Worm (Caenorhabditis elegans) whole organism, late embryonic: ENCODE data around the gene ugt-14.

ENCODE experiments used
- C38D4.7 ChIP-seq: fragments of 200-800 bp; sonication (Bioruptor generic); optimal IDR thresholded peaks from 2 replicates; lab custom pipeline; 2018; ENCODE audit warnings: mild to moderate bottlenecking, missing genetic modification characterization, moderate library complexity, missing compliant biosample characterization
- K02D7.2 ChIP-seq: sonication (generic microtip); optimal IDR thresholded peaks from 2 replicates; lab custom pipeline; 2017; ENCODE audit warnings: mild to moderate bottlenecking, missing genetic modification characterization, missing compliant biosample characterization
- K09A11.1 ChIP-seq: sonication (generic microtip); optimal IDR thresholded peaks from 2 replicates; lab custom pipeline; 2017; ENCODE audit warnings: antibody characterized with exemption, mild to moderate bottlenecking, missing genetic modification characterization, missing compliant biosample characterization; ENCODE audit not compliant: insufficient read depth
- ahr-1 ChIP-seq: sonication (generic microtip); optimal IDR thresholded peaks from 2 replicates; lab custom pipeline; 2016; ENCODE audit warnings: missing genetic modification characterization, missing compliant biosample characterization
- ama-1 ChIP-seq: fragments of 150-350 bp; optimal IDR thresholded peaks from 2 replicates; lab custom pipeline; 2014
- ceh-19 ChIP-seq: fragments of 200-800 bp; sonication (Bioruptor generic); optimal IDR thresholded peaks from 2 replicates; lab custom pipeline; 2018; ENCODE audit warnings: mild to moderate bottlenecking, missing genetic modification characterization, missing compliant biosample characterization
- ceh-22 ChIP-seq: sonication (generic microtip); optimal IDR thresholded peaks from 2 replicates; lab custom pipeline; 2017; ENCODE audit warnings: missing biosample characterization, missing genetic modification characterization
- ceh-24 ChIP-seq: sonication (generic microtip); optimal IDR thresholded peaks from 2 replicates; lab custom pipeline; 2016; ENCODE audit warnings: mild to moderate bottlenecking, missing genetic modification characterization, missing compliant biosample characterization
- ceh-48 ChIP-seq: sonication (generic microtip); optimal IDR thresholded peaks from 2 replicates; lab custom pipeline; 2016; ENCODE audit warnings: missing genetic modification characterization, inconsistent platforms, missing compliant biosample characterization
- ceh-6 ChIP-seq: fragments of 200-800 bp; sonication (Bioruptor generic); optimal IDR thresholded peaks from 2 replicates; lab custom pipeline; 2018; ENCODE audit warnings: mild to moderate bottlenecking, missing genetic modification characterization, missing compliant biosample characterization
- che-1 ChIP-seq: sonication (generic microtip); optimal IDR thresholded peaks from 2 replicates; lab custom pipeline; 2016; ENCODE audit warnings: mild to moderate bottlenecking, missing genetic modification characterization, missing compliant biosample characterization
- dmd-4 ChIP-seq: sonication (generic microtip); optimal IDR thresholded peaks from 2 replicates; lab custom pipeline; 2016; ENCODE audit warnings: borderline replicate concordance, missing genetic modification characterization, missing compliant biosample characterization
- elt-2 ChIP-seq: sonication (generic microtip); optimal IDR thresholded peaks from 2 replicates; lab custom pipeline; 2016; ENCODE audit warnings: missing genetic modification reagents, missing genetic modification characterization, missing compliant biosample characterization
- elt-4 ChIP-seq: sonication (generic microtip); optimal IDR thresholded peaks from 2 replicates; lab custom pipeline; 2016; ENCODE audit warnings: missing genetic modification characterization, missing compliant biosample characterization
- fkh-10 ChIP-seq: fragments of 150-350 bp; optimal IDR thresholded peaks from 2 replicates; lab custom pipeline; 2014; ENCODE audit warnings: missing biosample characterization, missing genetic modification reagents, missing genetic modification characterization
- gmeb-2 ChIP-seq: sonication (generic microtip); optimal IDR thresholded peaks from 2 replicates; lab custom pipeline; 2016; ENCODE audit warnings: missing genetic modification characterization, inconsistent platforms, missing compliant biosample characterization
- hlh-13 ChIP-seq: fragments of 200-800 bp; sonication (Bioruptor generic); optimal IDR thresholded peaks from 2 replicates; lab custom pipeline; 2018; ENCODE audit warnings: mild to moderate bottlenecking, missing genetic modification characterization, missing compliant biosample characterization
- hlh-15 ChIP-seq: sonication (generic microtip); optimal IDR thresholded peaks from 2 replicates; lab custom pipeline; 2016; ENCODE audit warnings: missing genetic modification characterization, missing compliant biosample characterization
- hlh-6 ChIP-seq: sonication (generic microtip); optimal IDR thresholded peaks from 2 replicates; lab custom pipeline; 2016; ENCODE audit warnings: missing genotype, missing genetic modification characterization, missing compliant biosample characterization
- lin-11 ChIP-seq: fragments of 200-800 bp; sonication (Bioruptor generic); optimal IDR thresholded peaks from 2 replicates; lab custom pipeline; 2018; ENCODE audit warnings: mild to moderate bottlenecking, missing genetic modification characterization, missing compliant biosample characterization
- nfya-1 ChIP-seq: sonication (generic microtip); optimal IDR thresholded peaks from 2 replicates; lab custom pipeline; 2017; ENCODE audit warnings: missing genetic modification characterization, mild to moderate bottlenecking, missing compliant biosample characterization, antibody characterized with exemption, moderate library complexity
- odd-2 ChIP-seq: sonication (generic microtip); optimal IDR thresholded peaks from 2 replicates; lab custom pipeline; 2017; ENCODE audit warnings: antibody characterized with exemption, mild to moderate bottlenecking, missing genetic modification characterization, missing compliant biosample characterization
- pha-2 ChIP-seq: sonication (generic microtip); optimal IDR thresholded peaks from 2 replicates; lab custom pipeline; 2017; ENCODE audit warnings: mild to moderate bottlenecking, missing genetic modification characterization, missing compliant biosample characterization
- pha-4 ChIP-seq: fragments of 150-350 bp; optimal IDR thresholded peaks from 2 replicates; lab custom pipeline; 2018; ENCODE audit warnings: missing biosample characterization, missing genetic modification reagents, missing genetic modification characterization
- pros-1 ChIP-seq: fragments of 150-350 bp; optimal IDR thresholded peaks from 2 replicates; lab custom pipeline; 2014; ENCODE audit warnings: missing biosample characterization, missing genetic modification reagents, missing genetic modification characterization
- rnt-1 ChIP-seq: sonication (generic microtip); optimal IDR thresholded peaks from 2 replicates; lab custom pipeline; 2016; ENCODE audit warnings: missing genetic modification characterization, missing compliant biosample characterization
- sdc-2 ChIP-seq: sonication (generic microtip); optimal IDR thresholded peaks from 2 replicates; lab custom pipeline; 2016; ENCODE audit warnings: missing genotype, missing genetic modification characterization, missing compliant biosample characterization
- sox-2 ChIP-seq: fragments of 200-800 bp; sonication (Bioruptor generic); IDR thresholded peaks from 2 replicates; pipeline ENCODE4 v1.3.6; 2022; ENCODE audit warnings: missing genetic modification reagents, missing genetic modification characterization, missing compliant biosample characterization
- syd-9 ChIP-seq: sonication (generic microtip); optimal IDR thresholded peaks from 2 replicates; lab custom pipeline; 2016; ENCODE audit warnings: mild to moderate bottlenecking, missing genetic modification characterization, moderate library complexity, missing compliant biosample characterization
- tbx-7 ChIP-seq: sonication (generic microtip); optimal IDR thresholded peaks from 2 replicates; lab custom pipeline; 2016; ENCODE audit warnings: missing genotype, missing genetic modification characterization, missing compliant biosample characterization
- ttx-3 ChIP-seq: sonication (generic microtip); optimal IDR thresholded peaks from 2 replicates; lab custom pipeline; 2016; ENCODE audit warnings: missing genetic modification reagents, missing genetic modification characterization, missing compliant biosample characterization
- unc-3 ChIP-seq, 2 experiments: fragments of 200-800 bp in 1 of 2; sonication (Bioruptor generic) in 1 of 2; sonication (generic microtip) in 1 of 2; conservative IDR thresholded peaks in 1 of 2; optimal IDR thresholded peaks in 1 of 2; 2 replicates each; pipeline versions ENCODE4 v1.3.6 to Lab custom; 2016 to 2022; ENCODE audit warnings: missing compliant biosample characterization in 2 of 2, missing genetic modification characterization in 2 of 2, missing genetic modification reagents in 1 of 2
- unc-55 ChIP-seq: sonication (generic microtip); optimal IDR thresholded peaks from 2 replicates; lab custom pipeline; 2017; ENCODE audit warnings: missing biosample characterization, missing genetic modification reagents, missing genetic modification characterization
- unc-86 ChIP-seq: sonication (generic microtip); optimal IDR thresholded peaks from 2 replicates; lab custom pipeline; 2016; ENCODE audit warnings: missing genetic modification characterization, missing compliant biosample characterization

ugt-14 gene

DNA sequence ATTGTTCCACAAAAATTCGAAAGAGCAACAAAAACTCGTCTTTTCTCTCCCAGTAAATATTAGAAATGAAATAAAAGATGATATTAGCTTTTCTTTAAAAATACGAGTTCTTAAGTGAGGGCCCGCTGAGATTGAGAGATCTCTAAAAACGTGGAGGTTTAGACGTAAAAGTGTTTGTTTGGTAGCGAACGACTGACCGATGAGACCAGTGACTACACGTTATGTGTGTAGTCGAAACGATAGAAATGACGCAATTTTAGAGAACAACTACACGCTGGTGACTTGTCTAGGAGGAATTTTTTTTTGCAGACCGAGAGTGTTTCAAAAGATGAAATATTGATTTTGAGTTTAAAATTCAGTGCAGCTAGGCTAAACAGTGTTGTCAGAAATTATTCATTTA, 43.3 kb upstream of the ugt-14 start, which contains the start of gene C37H5.13:
C37H5.13 (minus strand) TSS at position 229 of the 400 bp plus-strand sequence.
- no peak for TF ChIP-seq dmd-4
- TF ChIP-seq unc-55 (GFP tag; lab: Kevin White, UChicago) = peak; percentile 16

DNA sequence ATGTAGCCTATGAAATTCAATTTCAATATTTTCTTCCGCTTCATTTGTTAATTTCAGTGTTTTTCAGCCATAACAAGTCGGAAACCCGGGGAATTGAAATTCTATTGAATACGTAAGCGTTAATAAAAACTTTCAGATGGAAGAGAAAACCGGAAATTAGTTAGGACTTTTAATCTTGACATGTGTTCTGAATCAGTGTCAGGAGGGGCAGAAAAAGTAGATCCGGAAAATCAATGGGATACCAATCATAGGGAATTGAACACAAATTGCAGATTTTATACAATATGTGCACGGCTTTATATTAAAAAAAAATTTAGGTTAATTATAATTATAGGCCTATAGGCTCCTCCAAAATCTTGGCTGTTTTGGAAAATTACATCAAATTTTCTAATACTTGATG, 41.7 kb upstream of the ugt-14 start:
- TF ChIP-seq syd-9 (tag; lab: Kevin White, UChicago) = no peak
- TF ChIP-seq unc-3 (GFP tag; conservative IDR thresholded peaks at IDR 0.05; lab: Robert Waterston, UW) = no peak
- no peak for TF ChIP-seq unc-3 (tag; optimal IDR thresholded peaks at IDR 0.05; lab: Kevin White, UChicago)
- TF ChIP-seq odd-2 (tag; lab: Kevin White, UChicago) = no peak
- no peak for TF ChIP-seq ahr-1
- no peak for TF ChIP-seq tbx-7 (tag; lab: Kevin White, UChicago)
- TF ChIP-seq elt-2 = no peak
- no peak for TF ChIP-seq sox-2 (GFP tag; lab: Robert Waterston, UW)
- no peak for TF ChIP-seq ttx-3
- TF ChIP-seq lin-11 (tag; lab: Kevin White, UChicago) = no peak
- no peak for TF ChIP-seq elt-4
- TF ChIP-seq unc-86 = no peak
- TF ChIP-seq ceh-22 = no peak
- TF ChIP-seq hlh-6 = no peak
- no peak for TF ChIP-seq ceh-48 (tag; lab: Kevin White, UChicago)
- TF ChIP-seq rnt-1 (tag; lab: Kevin White, UChicago) = no peak
- TF ChIP-seq, all 69 proteins: peak for 0

DNA sequence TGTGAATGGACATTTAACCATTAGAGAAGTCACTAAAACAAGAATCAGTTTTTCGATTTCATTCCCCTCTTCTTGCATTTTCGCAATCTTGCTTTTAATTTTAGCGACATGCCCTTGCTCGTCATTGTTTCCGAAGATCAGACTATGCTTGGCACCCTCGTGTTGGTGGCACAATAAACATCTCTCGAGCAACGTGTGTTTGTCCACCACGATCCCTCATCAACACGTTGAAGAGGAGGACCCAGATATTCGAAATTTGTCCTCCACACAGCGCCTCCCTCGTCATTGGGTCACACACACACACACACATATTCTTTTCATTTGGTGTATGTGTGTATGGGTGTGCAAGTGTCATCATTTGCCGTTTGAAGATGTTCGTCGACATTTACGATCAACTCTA, 40.7 kb upstream of the ugt-14 start, which contains the start of gene srd-32:
srd-32 (plus strand) TSS at position 301 of the 400 bp plus-strand sequence.
- no peak for TF ChIP-seq pros-1 (tag; lab: Kevin White, UChicago)
- TF ChIP-seq nfya-1 (tag; lab: Kevin White, UChicago) = no peak
- no peak for TF ChIP-seq ceh-6 (GFP tag; lab: Kevin White, UChicago)
- no peak for TF ChIP-seq ceh-24 (tag; lab: Kevin White, UChicago)
- no peak for TF ChIP-seq sdc-2 (tag; lab: Kevin White, UChicago)
- no peak for TF ChIP-seq ama-1 (lab: Kevin White, UChicago)
- no peak for TF ChIP-seq K02D7.2
- no peak for TF ChIP-seq odd-2 (tag; lab: Kevin White, UChicago)

ce11 chrV:4867535-4867934, 38.5 kb upstream of the ugt-14 start:
- TF ChIP-seq K09A11.1 (tag; lab: Kevin White, UChicago) (no peak), che-1 (tag; lab: Kevin White, UChicago) (no peak), tbx-7 (tag; lab: Kevin White, UChicago) (no peak), fkh-10 (no peak), ama-1 (lab: Kevin White, UChicago) (no peak), K02D7.2 (no peak), C38D4.7 (GFP tag; lab: Kevin White, UChicago) (no peak), ceh-19 (GFP tag; lab: Kevin White, UChicago) (no peak), gmeb-2 (tag; lab: Kevin White, UChicago) (no peak), ttx-3 (no peak), hlh-15 (tag; lab: Kevin White, UChicago) (no peak), syd-9 (tag; lab: Kevin White, UChicago) (no peak)

DNA sequence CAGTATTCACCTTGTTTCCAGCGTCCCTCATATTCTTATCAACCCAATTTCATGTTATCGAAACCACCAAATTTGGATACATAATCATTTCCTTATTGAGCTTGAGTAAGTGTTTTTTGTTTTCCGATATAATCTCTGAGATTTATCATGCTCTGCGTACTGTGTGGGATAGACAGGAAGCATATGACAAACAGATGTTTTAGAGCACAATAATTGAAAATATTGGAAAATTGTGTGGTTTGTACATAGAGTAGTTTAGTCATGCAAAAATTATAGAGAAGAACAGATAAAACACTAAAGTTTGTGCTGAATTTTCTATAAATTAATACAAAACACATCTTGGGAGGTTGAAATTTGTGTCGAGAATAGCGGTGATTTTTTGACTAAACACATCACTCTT, 37.4 kb upstream of the ugt-14 start:
- TF ChIP-seq ceh-24 (tag; lab: Kevin White, UChicago) (no peak), pha-2 (tag; lab: Kevin White, UChicago) (no peak), hlh-13 (GFP tag; lab: Kevin White, UChicago) (no peak), nfya-1 (tag; lab: Kevin White, UChicago) (no peak), pha-4 (tag; lab: Kevin White, UChicago) (no peak)
- TF ChIP-seq, all 69 proteins: peak for 0
